Fruit fly (Drosophila melanogaster): ENCODE measurements around the gene Mst87F.

- no peak for TF ChIP-seq CG8478 (optimal IDR thresholded peaks at IDR 0.05)
- no peak for TF ChIP-seq psq (optimal IDR thresholded peaks at IDR 0.05)
- no peak for TF ChIP-seq pan (optimal IDR thresholded peaks at IDR 0.05)
- TF ChIP-seq EcR (GFP tag; optimal IDR thresholded peaks at IDR 0.05): no peak
Measured at dm6 chr3R:13850992-13851391, 23.2 kb upstream of the Mst87F start.

All from whole organism.